Fruit fly (Drosophila melanogaster) whole organism, pupa: ENCODE measurements around the gene Delta.

Source experiments
- CG17806 ChIP-seq: fragments of 200-800 bp; sonication (Bioruptor generic); optimal IDR thresholded peaks from 2 replicates; lab custom pipeline; 2018; ENCODE audit warnings: missing biosample characterization, mild to moderate bottlenecking, missing genetic modification characterization, moderate library complexity
- CG32121 ChIP-seq: fragments of 200-800 bp; sonication (Bioruptor generic); IDR thresholded peaks from 2 replicates; pipeline ENCODE4 v1.3.6; 2022; ENCODE audit warnings: missing biosample characterization, missing genetic modification characterization
- CG34367 ChIP-seq: fragments of 200-800 bp; sonication (Bioruptor generic); optimal IDR thresholded peaks from 2 replicates; lab custom pipeline; 2018; ENCODE audit warnings: missing biosample characterization, mild to moderate bottlenecking, missing genetic modification characterization
- CG9948 ChIP-seq: fragments of 200-800 bp; sonication (Bioruptor generic); optimal IDR thresholded peaks from 2 replicates; lab custom pipeline; 2018; ENCODE audit warnings: missing biosample characterization, mild to moderate bottlenecking, missing genetic modification characterization, moderate library complexity
- D1 ChIP-seq: fragments of 200-800 bp; sonication (Bioruptor generic); optimal IDR thresholded peaks from 2 replicates; lab custom pipeline; 2018; ENCODE audit warnings: missing biosample characterization, mild to moderate bottlenecking, missing genetic modification characterization, moderate library complexity
- EcR ChIP-seq: fragments of 200-800 bp; sonication (Bioruptor generic); optimal IDR thresholded peaks from 3 replicates; lab custom pipeline; 2019; ENCODE audit warnings: missing biosample characterization, missing genetic modification characterization, mild to moderate bottlenecking, moderate library complexity, missing genetic modification reagents
- Ets98B ChIP-seq: fragments of 200-800 bp; sonication (Bioruptor generic); IDR thresholded peaks from 2 replicates; pipeline ENCODE4 v1.3.6; 2022; ENCODE audit warnings: missing biosample characterization, missing genetic modification characterization
- Pif1B ChIP-seq: fragments of 200-800 bp; sonication (Bioruptor generic); optimal IDR thresholded peaks from 3 replicates; lab custom pipeline; 2016; ENCODE audit warnings: missing biosample characterization, missing genetic modification characterization
- gl ChIP-seq: fragments of 200-800 bp; sonication (Bioruptor generic); optimal IDR thresholded peaks from 2 replicates; lab custom pipeline; 2018; ENCODE audit warnings: missing biosample characterization, mild to moderate bottlenecking, missing genetic modification characterization
- rn ChIP-seq: fragments of 200-800 bp; sonication (Bioruptor generic); IDR thresholded peaks from 2 replicates; pipeline ENCODE4 v1.3.6; 2022; ENCODE audit warnings: missing biosample characterization, missing genetic modification characterization

- TF ChIP-seq EcR (no peak), gl (no peak), CG34367 (tag; lab: Kevin White, UChicago) (no peak), rn (no peak), CG9948 (tag; lab: Kevin White, UChicago) (no peak), D1 (tag; lab: Kevin White, UChicago) (no peak), Ets98B (GFP tag; lab: Robert Waterston, UW) (no peak), CG32121 (GFP tag; lab: Robert Waterston, UW) (no peak), Pif1B (GFP tag; lab: Kevin White, UChicago) (no peak), CG17806 (tag; lab: Kevin White, UChicago) (no peak)
Measured at dm6 chr3R:19276135-19276534, 49.9 kb downstream of the Delta start.
